Worm (Caenorhabditis elegans) whole organism, midembryonic: ENCODE data around the gene cyb-1.

Experiments used
- T22C8.4 ChIP-seq: fragments of 200-800 bp; sonication (Bioruptor generic); IDR thresholded peaks from 2 replicates; pipeline ENCODE4 v1.3.6; 2022; ENCODE audit warnings: missing genetic modification characterization, missing compliant biosample characterization
- cog-1 ChIP-seq: sonication (generic microtip); optimal IDR thresholded peaks from 2 replicates; lab custom pipeline; 2016; ENCODE audit warnings: missing genetic modification characterization, missing compliant biosample characterization
- flt-1 ChIP-seq: fragments of 200-800 bp; sonication (Bioruptor generic); IDR thresholded peaks from 2 replicates; pipeline ENCODE4 v1.3.6; 2022; ENCODE audit warnings: missing genetic modification characterization, missing compliant biosample characterization
- klf-2 ChIP-seq: fragments of 200-800 bp; sonication (Bioruptor generic); conservative IDR thresholded peaks from 2 replicates; pipeline ENCODE4 v1.3.6; 2022; ENCODE audit warnings: missing genetic modification reagents, missing genetic modification characterization, missing compliant biosample characterization
- med-1 ChIP-seq: sonication (generic microtip); optimal IDR thresholded peaks from 2 replicates; lab custom pipeline; 2017; ENCODE audit warnings: missing genetic modification characterization, mild to moderate bottlenecking, missing compliant biosample characterization, antibody characterized with exemption, missing genetic modification reagents; ENCODE audit not compliant: insufficient read depth
- ref-1 ChIP-seq: fragments of 200-800 bp; sonication (Bioruptor generic); conservative IDR thresholded peaks from 2 replicates; pipeline ENCODE4 v1.3.6; 2022; ENCODE audit warnings: missing genetic modification reagents, missing genetic modification characterization, missing compliant biosample characterization
- tab-1 ChIP-seq: fragments of 200-800 bp; sonication (Bioruptor generic); IDR thresholded peaks from 2 replicates; pipeline ENCODE4 v1.3.6; 2022; ENCODE audit warnings: missing genetic modification characterization, missing compliant biosample characterization
- ztf-23 ChIP-seq: fragments of 200-800 bp; sonication (Bioruptor generic); IDR thresholded peaks from 2 replicates; pipeline ENCODE4 v1.3.6; 2022; ENCODE audit warnings: missing genetic modification reagents, missing genetic modification characterization, missing compliant biosample characterization
- ztf-29 ChIP-seq: fragments of 200-800 bp; sonication (Bioruptor generic); IDR thresholded peaks from 2 replicates; pipeline ENCODE4 v1.3.6; 2022; ENCODE audit warnings: missing genetic modification reagents, missing genetic modification characterization, missing compliant biosample characterization

Gene cyb-1

ce11 chrIV:10777600-10777999 lies 42.6 kb downstream of the cyb-1 start:
- TF ChIP-seq med-1 (GFP tag; lab: Kevin White, UChicago) (no peak), tab-1 (GFP tag; lab: Robert Waterston, UW) (no peak), ref-1 (GFP tag; lab: Robert Waterston, UW) (no peak), flt-1 (no peak), cog-1 (tag; lab: Kevin White, UChicago) (no peak), T22C8.4 (no peak), ztf-29 (GFP tag; lab: Robert Waterston, UW) (no peak), klf-2 (GFP tag; lab: Robert Waterston, UW) (no peak)

- TF ChIP-seq tab-1 (GFP tag; lab: Robert Waterston, UW) (no peak), ztf-23 (GFP tag; lab: Robert Waterston, UW) (no peak), cog-1 (tag; lab: Kevin White, UChicago) (no peak), ztf-29 (GFP tag; lab: Robert Waterston, UW) (no peak), flt-1 (no peak), klf-2 (GFP tag; lab: Robert Waterston, UW) (no peak), med-1 (GFP tag; lab: Kevin White, UChicago) (no peak), T22C8.4 (no peak), ref-1 (GFP tag; lab: Robert Waterston, UW) (no peak)
Measured at ce11 chrIV:10778582-10778981, 43.6 kb downstream of the cyb-1 start.

DNA sequence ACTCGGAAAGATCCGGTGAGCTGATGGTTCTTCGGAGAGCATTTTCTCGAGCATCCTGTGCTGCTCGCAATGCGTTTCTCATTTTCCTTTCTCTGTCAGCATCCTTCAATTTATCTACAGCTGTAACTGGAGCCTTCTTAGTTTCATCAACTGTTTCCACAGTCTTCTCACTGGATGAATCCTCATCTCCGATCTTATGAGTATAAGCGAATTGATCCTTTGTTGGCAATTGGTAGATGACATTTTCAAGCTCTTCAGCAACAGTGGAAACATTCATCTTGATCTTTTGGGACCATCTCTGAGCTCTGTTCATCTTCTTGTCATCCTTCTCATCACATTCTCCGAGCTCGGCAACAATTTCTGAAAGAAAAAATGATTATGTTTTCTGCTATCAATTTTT lies 44.3 kb downstream of the cyb-1 start:
- no peak for TF ChIP-seq ztf-29 (GFP tag; lab: Robert Waterston, UW)
- TF ChIP-seq ztf-23 (GFP tag; lab: Robert Waterston, UW), result no peak
- TF ChIP-seq tab-1 (GFP tag; lab: Robert Waterston, UW), result no peak
- no peak for TF ChIP-seq klf-2 (GFP tag; lab: Robert Waterston, UW)
- TF ChIP-seq flt-1, result no peak
- TF ChIP-seq med-1 (GFP tag; lab: Kevin White, UChicago), result no peak
- TF ChIP-seq ref-1 (GFP tag; lab: Robert Waterston, UW), result no peak

ce11 chrIV:10780583-10780982 lies 45.6 kb downstream of the cyb-1 start, which contains the start of gene swt-3:
Gene swt-3, minus strand, starts transcription at chrIV:10780683.
- TF ChIP-seq ztf-23 (GFP tag; lab: Robert Waterston, UW) (no peak), cog-1 (tag; lab: Kevin White, UChicago) (no peak), klf-2 (GFP tag; lab: Robert Waterston, UW) (no peak), med-1 (GFP tag; lab: Kevin White, UChicago) (no peak), T22C8.4 (no peak)

DNA sequence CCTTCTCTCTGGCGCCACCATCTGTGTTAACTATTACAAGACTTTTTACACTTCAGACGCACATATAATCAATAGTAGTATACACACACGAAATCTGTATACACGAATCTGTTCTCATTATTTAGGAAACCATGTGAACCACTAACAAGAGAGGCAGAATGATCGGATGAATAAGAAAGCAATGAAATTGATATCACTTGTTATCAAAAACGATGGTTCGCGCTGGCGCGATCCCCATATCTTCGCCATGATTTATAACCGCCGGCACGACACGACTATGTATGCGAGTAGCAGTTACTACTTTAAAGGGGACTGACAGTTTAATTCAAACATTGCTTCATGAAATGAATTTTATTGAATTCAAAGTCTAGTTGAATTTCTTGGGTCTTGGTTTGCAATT lies 46.3 kb downstream of the cyb-1 start:
- TF ChIP-seq ztf-29 (GFP tag; lab: Robert Waterston, UW) (no peak), med-1 (GFP tag; lab: Kevin White, UChicago) (no peak), ref-1 (GFP tag; lab: Robert Waterston, UW) (no peak)

- TF ChIP-seq tab-1 (GFP tag; lab: Robert Waterston, UW) (no peak), ref-1 (GFP tag; lab: Robert Waterston, UW) (no peak), med-1 (GFP tag; lab: Kevin White, UChicago) (no peak), ztf-23 (GFP tag; lab: Robert Waterston, UW) (no peak), ztf-29 (GFP tag; lab: Robert Waterston, UW) (no peak), flt-1 (no peak), cog-1 (tag; lab: Kevin White, UChicago) (no peak), klf-2 (GFP tag; lab: Robert Waterston, UW) (no peak), T22C8.4 (no peak)
Measured at ce11 chrIV:10782014-10782413, 47.0 kb downstream of the cyb-1 start.

- no peak for TF ChIP-seq T22C8.4
- TF ChIP-seq ztf-23 (GFP tag; lab: Robert Waterston, UW), result no peak
- no peak for TF ChIP-seq tab-1 (GFP tag; lab: Robert Waterston, UW)
- TF ChIP-seq ztf-29 (GFP tag; lab: Robert Waterston, UW), result no peak
- TF ChIP-seq med-1 (GFP tag; lab: Kevin White, UChicago), result no peak
- no peak for TF ChIP-seq cog-1 (tag; lab: Kevin White, UChicago)
- TF ChIP-seq klf-2 (GFP tag; lab: Robert Waterston, UW), result no peak
- TF ChIP-seq flt-1, result no peak
- no peak for TF ChIP-seq ref-1 (GFP tag; lab: Robert Waterston, UW)
Measured at ce11 chrIV:10784085-10784484, 49.1 kb downstream of the cyb-1 start.

DNA sequence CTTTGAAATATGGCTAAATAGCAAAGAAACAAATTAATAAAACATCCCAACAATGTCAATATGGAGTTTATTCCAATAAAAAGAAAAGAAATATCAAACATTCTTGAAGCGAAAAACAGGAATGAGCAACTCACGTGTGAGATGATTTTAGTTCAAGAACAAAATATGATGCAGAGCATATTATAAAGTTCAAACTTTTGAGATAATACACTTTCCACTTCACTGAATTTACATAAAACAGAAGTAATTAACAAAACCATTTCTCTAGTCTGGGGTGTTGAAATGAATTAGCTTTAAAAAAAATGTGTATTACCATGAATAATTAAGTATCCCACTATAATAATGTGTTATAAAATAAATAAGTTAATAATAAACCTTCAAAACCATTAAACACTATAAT lies 51.7 kb downstream of the cyb-1 start, which contains the start of gene srd-7:
Gene srd-7, minus strand, starts transcription at position 101 of the 400 bp plus-strand sequence.
- no peak for TF ChIP-seq T22C8.4
- TF ChIP-seq ref-1 (GFP tag; lab: Robert Waterston, UW), result no peak
- TF ChIP-seq ztf-29 (GFP tag; lab: Robert Waterston, UW), result no peak
- TF ChIP-seq tab-1 (GFP tag; lab: Robert Waterston, UW), result no peak
